Worm (Caenorhabditis elegans): ENCODE data around the gene C04B4.2.

DNA sequence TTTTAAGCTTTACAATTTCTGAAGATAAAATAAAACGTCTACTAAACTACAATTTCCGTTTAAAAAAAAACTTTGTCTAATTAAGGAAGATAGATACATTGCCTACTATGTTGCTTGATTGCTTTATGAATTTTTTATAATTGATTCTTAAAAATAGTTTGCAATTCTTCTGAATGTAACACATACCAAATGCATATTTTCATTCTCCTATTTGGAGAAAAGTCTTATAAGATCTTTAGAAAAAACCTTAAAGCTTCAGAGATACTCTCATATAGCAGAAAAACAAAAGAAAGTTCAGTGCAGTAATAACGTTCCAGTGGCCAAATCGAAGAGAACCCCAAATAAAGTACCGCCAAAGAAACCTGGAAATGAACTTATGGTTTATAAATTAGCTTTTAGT, 23.5 kb downstream of the C04B4.2 start, which contains the start of gene phf-32:
- TF ChIP-seq skn-1 (tag; optimal IDR thresholded peaks at IDR 0.05) (no peak), ztf-11 (tag; optimal IDR thresholded peaks at IDR 0.05) (no peak), egl-27 (tag; optimal IDR thresholded peaks at IDR 0.05) (no peak), nhr-28 (tag; optimal IDR thresholded peaks at IDR 0.05) (no peak), fkh-4 (tag; optimal IDR thresholded peaks at IDR 0.05; ENCODE audit: borderline replicate concordance) (no peak), nhr-237 (tag; optimal IDR thresholded peaks at IDR 0.05) (no peak), mdl-1 (tag; optimal IDR thresholded peaks at IDR 0.05) (no peak)

Measured in whole organism, L1 larva.